Worm (Caenorhabditis elegans) whole organism, L1 larva: ENCODE measurements around the gene F32D1.11.

Experiments used
- C04F5.9 ChIP-seq: sonication (generic microtip); optimal IDR thresholded peaks from 2 replicates; lab custom pipeline; 2016; ENCODE audit warnings: missing genetic modification characterization, missing compliant biosample characterization
- C16A3.4 ChIP-seq: fragments of 150-350 bp; optimal IDR thresholded peaks from 2 replicates; lab custom pipeline; 2014; ENCODE audit warnings: missing biosample characterization, missing genetic modification characterization
- Y116A8C.19 ChIP-seq: sonication (generic microtip); optimal IDR thresholded peaks from 2 replicates; lab custom pipeline; 2016; ENCODE audit warnings: missing compliant biosample characterization, missing genetic modification characterization, borderline replicate concordance
- alr-1 ChIP-seq: fragments of 200-800 bp; sonication (Bioruptor generic); optimal IDR thresholded peaks from 2 replicates; lab custom pipeline; 2018; ENCODE audit warnings: borderline replicate concordance, mild to moderate bottlenecking, missing genetic modification characterization, missing compliant biosample characterization
- ama-1 ChIP-seq: fragments of 150-350 bp; optimal IDR thresholded peaks from 2 replicates; lab custom pipeline; 2014
- blmp-1 ChIP-seq: fragments of 150-350 bp; optimal IDR thresholded peaks from 2 replicates; lab custom pipeline; 2014; ENCODE audit warnings: missing biosample characterization, missing genetic modification characterization
- ceh-8 ChIP-seq: fragments of 200-800 bp; sonication (Bioruptor generic); optimal IDR thresholded peaks from 2 replicates; lab custom pipeline; 2018; ENCODE audit warnings: mild to moderate bottlenecking, missing genetic modification characterization, moderate library complexity, missing compliant biosample characterization
- ceh-82 ChIP-seq, 3 experiments: fragments of 150-350 bp in 1 of 3; sonication (generic microtip) in 2 of 3; optimal IDR thresholded peaks; 2 replicates each; lab custom pipeline; 2014 to 2017; ENCODE audit warnings: missing biosample characterization in 3 of 3, missing genetic modification characterization in 3 of 3
- ceh-88 ChIP-seq: fragments of 200-800 bp; sonication (Bioruptor generic); IDR thresholded peaks from 2 replicates; pipeline ENCODE4 v1.3.6; 2022; ENCODE audit warnings: missing genetic modification characterization, missing compliant biosample characterization
- ceh-90 ChIP-seq: sonication (generic microtip); optimal IDR thresholded peaks from 2 replicates; lab custom pipeline; 2016; ENCODE audit warnings: missing genetic modification characterization, missing compliant biosample characterization
- ces-1 ChIP-seq: fragments of 150-350 bp; optimal IDR thresholded peaks from 2 replicates; lab custom pipeline; 2014; ENCODE audit warnings: missing biosample characterization, missing genetic modification reagents, missing genetic modification characterization
- dsc-1 ChIP-seq: sonication (generic microtip); optimal IDR thresholded peaks from 2 replicates; lab custom pipeline; 2016; ENCODE audit warnings: mild to moderate bottlenecking, missing genetic modification characterization, missing compliant biosample characterization
- egl-13 ChIP-seq: sonication (generic microtip); optimal IDR thresholded peaks from 2 replicates; lab custom pipeline; 2016; ENCODE audit warnings: missing genotype, missing genetic modification reagents, missing genetic modification characterization, missing compliant biosample characterization
- egl-27 ChIP-seq, 2 experiments: fragments of 150-350 bp in 1 of 2; sonication (generic microtip); optimal IDR thresholded peaks; 3 replicates each; lab custom pipeline; 2017 to 2018; ENCODE audit warnings: missing biosample characterization in 2 of 2, missing genetic modification characterization in 2 of 2, missing genetic modification reagents in 2 of 2
- elt-3 ChIP-seq, 6 experiments: fragments of 150-350 bp in 1 of 6; sonication (generic microtip); optimal IDR thresholded peaks; 2 replicates each; lab custom pipeline; 2017 to 2018; ENCODE audit warnings: missing biosample characterization in 6 of 6, missing genetic modification characterization in 6 of 6, inconsistent platforms in 1 of 6
- fos-1 ChIP-seq: fragments of 150-350 bp; optimal IDR thresholded peaks from 2 replicates; lab custom pipeline; 2014; ENCODE audit warnings: missing biosample characterization, missing genetic modification characterization
- hlh-4 ChIP-seq: sonication (generic microtip); optimal IDR thresholded peaks from 2 replicates; lab custom pipeline; 2016; ENCODE audit warnings: mild to moderate bottlenecking, missing genetic modification characterization, missing compliant biosample characterization
- hpl-2 ChIP-seq: fragments of 150-350 bp; optimal IDR thresholded peaks from 2 replicates; lab custom pipeline; 2014; ENCODE audit warnings: missing biosample characterization, missing genetic modification reagents, missing genetic modification characterization
- irx-1 ChIP-seq: sonication (generic microtip); optimal IDR thresholded peaks from 2 replicates; lab custom pipeline; 2016; ENCODE audit warnings: missing genetic modification characterization, missing compliant biosample characterization
- isw-1 ChIP-seq: fragments of 200-800 bp; sonication (Bioruptor generic); IDR thresholded peaks from 2 replicates; pipeline ENCODE4 v1.3.6; 2022; ENCODE audit warnings: missing genetic modification characterization, missing compliant biosample characterization
- lin-14 ChIP-seq: fragments of 200-800 bp; sonication (Bioruptor generic); optimal IDR thresholded peaks from 2 replicates; lab custom pipeline; 2018; ENCODE audit warnings: mild to moderate bottlenecking, missing genetic modification characterization, moderate library complexity, missing compliant biosample characterization
- lin-15B ChIP-seq: fragments of 150-350 bp; sonication (generic microtip); optimal IDR thresholded peaks from 3 replicates; lab custom pipeline; 2014; ENCODE audit warnings: missing biosample characterization, missing genetic modification characterization
- lin-39 ChIP-seq: fragments of 150-350 bp; optimal IDR thresholded peaks from 2 replicates; lab custom pipeline; 2014; ENCODE audit warnings: missing biosample characterization, missing genetic modification reagents, missing genetic modification characterization
- lsy-2 ChIP-seq, 2 experiments: fragments of 150-350 bp; optimal IDR thresholded peaks; 2 replicates each; lab custom pipeline; 2014; ENCODE audit warnings: missing biosample characterization in 2 of 2, missing genetic modification characterization in 2 of 2
- mep-1 ChIP-seq: fragments of 150-350 bp; optimal IDR thresholded peaks from 2 replicates; lab custom pipeline; 2014; ENCODE audit warnings: missing biosample characterization, missing genetic modification characterization
- nhr-20 ChIP-seq: sonication (generic microtip); optimal IDR thresholded peaks from 2 replicates; lab custom pipeline; 2016; ENCODE audit warnings: mild to moderate bottlenecking, missing genetic modification characterization, missing compliant biosample characterization
- nhr-28 ChIP-seq: fragments of 150-350 bp; optimal IDR thresholded peaks from 2 replicates; lab custom pipeline; 2014; ENCODE audit warnings: missing biosample characterization, missing genetic modification characterization
- nhr-47 ChIP-seq: sonication (generic microtip); optimal IDR thresholded peaks from 2 replicates; lab custom pipeline; 2016; ENCODE audit warnings: mild to moderate bottlenecking, missing genetic modification characterization, moderate library complexity, missing compliant biosample characterization
- nhr-71 ChIP-seq: sonication (generic microtip); optimal IDR thresholded peaks from 2 replicates; lab custom pipeline; 2016; ENCODE audit warnings: mild to moderate bottlenecking, missing genetic modification characterization, moderate library complexity, missing compliant biosample characterization
- rnt-1 ChIP-seq: sonication (generic microtip); optimal IDR thresholded peaks from 2 replicates; lab custom pipeline; 2016; ENCODE audit warnings: mild to moderate bottlenecking, missing genetic modification characterization, moderate library complexity, missing compliant biosample characterization
- skn-1 ChIP-seq: fragments of 150-350 bp; optimal IDR thresholded peaks from 2 replicates; lab custom pipeline; 2014; ENCODE audit warnings: missing biosample characterization, missing genetic modification characterization
- snu-23 ChIP-seq: sonication (generic microtip); optimal IDR thresholded peaks from 2 replicates; lab custom pipeline; 2016; ENCODE audit warnings: missing genetic modification characterization, missing compliant biosample characterization
- sptf-1 ChIP-seq: fragments of 150-350 bp; optimal IDR thresholded peaks from 2 replicates; lab custom pipeline; 2014; ENCODE audit warnings: missing biosample characterization, missing genetic modification characterization
- tbx-2 ChIP-seq: sonication (generic microtip); optimal IDR thresholded peaks from 2 replicates; lab custom pipeline; 2016; ENCODE audit warnings: missing genetic modification characterization, missing compliant biosample characterization
- tlp-1 ChIP-seq: fragments of 150-350 bp; optimal IDR thresholded peaks from 2 replicates; lab custom pipeline; 2014; ENCODE audit warnings: missing biosample characterization, missing genetic modification characterization
- unc-86 ChIP-seq: sonication (generic microtip); optimal IDR thresholded peaks from 2 replicates; lab custom pipeline; 2016; ENCODE audit warnings: missing genetic modification characterization, missing compliant biosample characterization

Gene F32D1.11

ce11 chrV:4360018-4360417 is 6.3 kb downstream of the F32D1.11 start:
- TF ChIP-seq lin-14 (GFP tag; lab: Kevin White, UChicago) (peak; percentile 46), sptf-1 (no peak)

- TF ChIP-seq lin-15B (tag; lab: Kevin White, UChicago) = no peak
- TF ChIP-seq elt-3 (tag; optimal IDR thresholded peaks at IDR 0.05; lab: Kevin White, UChicago) = no peak
- TF ChIP-seq dsc-1 (tag; lab: Kevin White, UChicago) = peak; percentile 74
- no peak for TF ChIP-seq C04F5.9 (tag; lab: Kevin White, UChicago)
- no peak for TF ChIP-seq hpl-2 (GFP tag; lab: Kevin White, UChicago)
- no peak for TF ChIP-seq mep-1 (tag; lab: Kevin White, UChicago)
- no peak for TF ChIP-seq egl-13 (tag; lab: Kevin White, UChicago)
- no peak for TF ChIP-seq ama-1 (lab: Kevin White, UChicago)
- TF ChIP-seq irx-1 (tag; lab: Kevin White, UChicago) = no peak
- TF ChIP-seq egl-27 (tag; optimal IDR thresholded peaks at IDR 0.05; lab: Kevin White, UChicago) = no peak
- no peak for TF ChIP-seq ceh-88
- TF ChIP-seq rnt-1 (tag; lab: Kevin White, UChicago) = no peak
- TF ChIP-seq ceh-90 (tag; lab: Kevin White, UChicago) = no peak
- TF ChIP-seq nhr-47 = no peak
- no peak for TF ChIP-seq nhr-20
- TF ChIP-seq blmp-1 = no peak
- TF ChIP-seq isw-1 (GFP tag; lab: Robert Waterston, UW) = no peak
- TF ChIP-seq lin-14 (GFP tag; lab: Kevin White, UChicago) = peak; percentile 37
Measured at ce11 chrV:4359127-4359526, 7.2 kb downstream of the F32D1.11 start.

- peak; percentile 22 for TF ChIP-seq nhr-47
- peak; percentile 36 for TF ChIP-seq ces-1 (GFP tag; lab: Kevin White, UChicago)
- TF ChIP-seq ceh-82 (tag; optimal IDR thresholded peaks at IDR 0.05; lab: Kevin White, UChicago) = peak in 2 of 3 experiments; percentile 15 to 56
- TF ChIP-seq Y116A8C.19 (tag; lab: Kevin White, UChicago) = no peak
- TF ChIP-seq rnt-1 (tag; lab: Kevin White, UChicago) = peak; percentile 6
- peak; percentile 93 for TF ChIP-seq blmp-1
- TF ChIP-seq skn-1 (tag; lab: Kevin White, UChicago) = peak; percentile 38
- no peak for TF ChIP-seq C16A3.4 (tag; lab: Kevin White, UChicago)
- peak; percentile 21 for TF ChIP-seq irx-1 (tag; lab: Kevin White, UChicago)
- peak; percentile 7 for TF ChIP-seq mep-1 (tag; lab: Kevin White, UChicago)
- TF ChIP-seq snu-23 = no peak
- TF ChIP-seq lin-14 (GFP tag; lab: Kevin White, UChicago) = peak; percentile 80
- TF ChIP-seq alr-1 = no peak
- TF ChIP-seq tlp-1 = no peak
- peak; percentile 46 for TF ChIP-seq nhr-71 (tag; lab: Kevin White, UChicago)
- no peak for TF ChIP-seq unc-86 (tag; lab: Kevin White, UChicago)
- peak; percentile 49 for TF ChIP-seq ceh-8 (GFP tag; lab: Kevin White, UChicago)
- no peak for TF ChIP-seq egl-27 (tag; optimal IDR thresholded peaks at IDR 0.05; lab: Kevin White, UChicago)
- no peak for TF ChIP-seq nhr-28 (tag; lab: Kevin White, UChicago)
- TF ChIP-seq tbx-2 = peak; percentile 64
- TF ChIP-seq lsy-2 (tag; optimal IDR thresholded peaks at IDR 0.05; lab: Kevin White, UChicago) = peak in 1 of 2 experiments; percentile 36
- no peak for TF ChIP-seq hlh-4
- no peak for TF ChIP-seq lin-39 (tag; lab: Kevin White, UChicago)
Measured at ce11 chrV:4357369-4357768, 9.0 kb downstream of the F32D1.11 start.

ce11 chrV:4356047-4356612 is 10.2 kb downstream of the F32D1.11 start:
- TF ChIP-seq nhr-71 (tag; lab: Kevin White, UChicago) = peak; percentile 24
- peak; percentile 52 for TF ChIP-seq lin-14 (GFP tag; lab: Kevin White, UChicago)
- no peak for TF ChIP-seq fos-1
